Fruit fly (Drosophila melanogaster) whole organism, wandering third instar larva: ENCODE data around the gene bmm.

ENCODE experiments used
- CG32264 ChIP-seq: fragments of 200-800 bp; sonication (Bioruptor generic); optimal IDR thresholded peaks from 2 replicates; lab custom pipeline; 2016; ENCODE audit warnings: missing biosample characterization, missing genetic modification characterization
- CG9705 ChIP-seq: fragments of 200-800 bp; sonication (Bioruptor generic); optimal IDR thresholded peaks from 2 replicates; lab custom pipeline; 2018; ENCODE audit warnings: missing biosample characterization, mild to moderate bottlenecking, missing genetic modification characterization
- CrebA ChIP-seq: fragments of 200-800 bp; sonication (Bioruptor generic); optimal IDR thresholded peaks from 2 replicates; lab custom pipeline; 2016; ENCODE audit warnings: missing biosample characterization, mild to moderate bottlenecking, missing genetic modification characterization, borderline replicate concordance
- Dfd ChIP-seq: fragments of >200 bp; optimal IDR thresholded peaks from 2 replicates; lab custom pipeline; 2017; ENCODE audit warnings: missing biosample characterization, missing genetic modification characterization
- Dif ChIP-seq: fragments of 200-275, 200-300 bp; sonication (Bioruptor generic); optimal IDR thresholded peaks from 2 replicates; lab custom pipeline; 2018; ENCODE audit warnings: missing biosample characterization, missing genetic modification characterization; ENCODE audit not compliant: partially characterized antibody
- GATAd ChIP-seq: sonication (Bioruptor generic); optimal IDR thresholded peaks from 2 replicates; lab custom pipeline; 2016; ENCODE audit warnings: missing biosample characterization, missing genetic modification characterization
- HLH106 ChIP-seq: fragments of 200-800 bp; optimal IDR thresholded peaks from 3 replicates; lab custom pipeline; 2019; ENCODE audit warnings: missing biosample characterization, mild to moderate bottlenecking, missing genetic modification characterization, moderate library complexity
- Hnf4 ChIP-seq: fragments of 200-800 bp; sonication (Bioruptor generic); optimal IDR thresholded peaks from 2 replicates; lab custom pipeline; 2016; ENCODE audit warnings: missing biosample characterization, mild to moderate bottlenecking, missing genetic modification characterization
- Hr78 ChIP-seq: fragments of >200 bp; optimal IDR thresholded peaks from 2 replicates; lab custom pipeline; 2017; ENCODE audit warnings: missing biosample characterization, missing genetic modification characterization
- Hr83 ChIP-seq: fragments of 200-300 bp; sonication (Bioruptor generic); optimal IDR thresholded peaks from 2 replicates; lab custom pipeline; 2016; ENCODE audit warnings: missing biosample characterization, mild to moderate bottlenecking, missing genetic modification characterization, moderate library complexity; ENCODE audit not compliant: poor library complexity, severe bottlenecking
- Mio ChIP-seq: sonication (Bioruptor generic); optimal IDR thresholded peaks from 2 replicates; lab custom pipeline; 2016; ENCODE audit warnings: missing biosample characterization, missing genetic modification characterization
- Myc ChIP-seq: fragments of >200 bp; optimal IDR thresholded peaks from 2 replicates; lab custom pipeline; 2017
- N ChIP-seq: fragments of >200 bp; optimal IDR thresholded peaks from 2 replicates; lab custom pipeline; 2018; ENCODE audit warnings: missing biosample characterization, missing external identifiers, missing genetic modification characterization
- OdsH ChIP-seq: fragments of 200-800 bp; sonication (Bioruptor generic); optimal IDR thresholded peaks from 2 replicates; lab custom pipeline; 2016; ENCODE audit warnings: missing biosample characterization, mild to moderate bottlenecking, missing genetic modification characterization
- Rel ChIP-seq, 2 experiments: fragments of 200-800 bp; sonication (Bioruptor generic) in 1 of 2; optimal IDR thresholded peaks; 2 replicates in 1 of 2; 3 replicates in 1 of 2; lab custom pipeline; 2016 to 2019; ENCODE audit warnings: mild to moderate bottlenecking in 2 of 2, missing biosample characterization in 2 of 2, missing genetic modification characterization in 2 of 2, moderate library complexity in 1 of 2
- Sp1 ChIP-seq: fragments of 200-800 bp; sonication (Bioruptor generic); optimal IDR thresholded peaks from 3 replicates; lab custom pipeline; 2019; ENCODE audit warnings: missing biosample characterization, mild to moderate bottlenecking, missing genetic modification characterization, moderate library complexity
- Vsx2 ChIP-seq: fragments of 200-300, 225-300 bp; sonication (Bioruptor generic); optimal IDR thresholded peaks from 2 replicates; lab custom pipeline; 2018; ENCODE audit warnings: missing biosample characterization, missing genetic modification characterization; ENCODE audit not compliant: partially characterized antibody
- br ChIP-seq: fragments of 200-800 bp; sonication (Bioruptor generic); optimal IDR thresholded peaks from 2 replicates; lab custom pipeline; 2016; ENCODE audit warnings: missing biosample characterization, missing genetic modification characterization
- brk ChIP-seq: fragments of 200-800 bp; sonication (Bioruptor generic); optimal IDR thresholded peaks from 2 replicates; lab custom pipeline; 2016; ENCODE audit warnings: missing biosample characterization, mild to moderate bottlenecking, missing genetic modification characterization
- dl ChIP-seq, 2 experiments: fragments of 175-275, 200-275 bp in 1 of 2; fragments of 200-275 bp in 1 of 2; sonication (Bioruptor generic); optimal IDR thresholded peaks; lab custom pipeline; 2018; ENCODE audit warnings: mild to moderate bottlenecking in 2 of 2, missing biosample characterization in 2 of 2, missing genetic modification characterization in 2 of 2, moderate library complexity in 2 of 2; ENCODE audit not compliant: partially characterized antibody in 2 of 2, insufficient read depth in 1 of 2
- dmrt93B ChIP-seq: fragments of 200-800 bp; sonication (Bioruptor generic); optimal IDR thresholded peaks from 2 replicates; lab custom pipeline; 2018; ENCODE audit warnings: missing biosample characterization, mild to moderate bottlenecking, missing genetic modification characterization
- dsf ChIP-seq: sonication (Bioruptor generic); optimal IDR thresholded peaks from 2 replicates; lab custom pipeline; 2016; ENCODE audit warnings: missing biosample characterization, missing genetic modification characterization, borderline replicate concordance
- ey ChIP-seq: fragments of 200-800 bp; sonication (Bioruptor generic); optimal IDR thresholded peaks from 2 replicates; lab custom pipeline; 2016; ENCODE audit warnings: missing biosample characterization, missing genetic modification characterization
- foxo ChIP-seq, 2 experiments: fragments of 200-800 bp; sonication (Bioruptor generic); optimal IDR thresholded peaks; 2 replicates in 1 of 2; 3 replicates in 1 of 2; lab custom pipeline; 2016 to 2017; ENCODE audit warnings: missing biosample characterization in 2 of 2, missing genetic modification characterization in 2 of 2
- fru ChIP-seq: fragments of 200-800 bp; sonication (Bioruptor generic); optimal IDR thresholded peaks from 3 replicates; lab custom pipeline; 2016; ENCODE audit warnings: missing biosample characterization, mild to moderate bottlenecking, missing genetic modification characterization
- h ChIP-seq: fragments of 200-800 bp; sonication (Bioruptor generic); optimal IDR thresholded peaks from 3 replicates; lab custom pipeline; 2016; ENCODE audit warnings: missing biosample characterization, mild to moderate bottlenecking, missing genetic modification characterization
- jim ChIP-seq: fragments of 175-275, 200-325 bp; sonication (Bioruptor generic); optimal IDR thresholded peaks from 2 replicates; lab custom pipeline; 2016; ENCODE audit warnings: missing biosample characterization, mild to moderate bottlenecking, missing genetic modification characterization
- pan ChIP-seq: fragments of >200 bp; optimal IDR thresholded peaks from 2 replicates; lab custom pipeline; 2017
- psq ChIP-seq: fragments of 200-800 bp; sonication (Bioruptor generic); optimal IDR thresholded peaks from 3 replicates; lab custom pipeline; 2017; ENCODE audit warnings: missing biosample characterization, mild to moderate bottlenecking, missing genetic modification characterization, moderate library complexity
- rgr ChIP-seq: fragments of 200-800 bp; sonication (Bioruptor generic); optimal IDR thresholded peaks from 3 replicates; lab custom pipeline; 2016; ENCODE audit warnings: missing biosample characterization, mild to moderate bottlenecking, missing genetic modification characterization
- sage ChIP-seq: fragments of 200-800 bp; sonication (Bioruptor generic); optimal IDR thresholded peaks from 2 replicates; lab custom pipeline; 2016; ENCODE audit warnings: missing biosample characterization, mild to moderate bottlenecking, missing genetic modification characterization
- sv ChIP-seq: fragments of 200-800 bp; sonication (Bioruptor generic); optimal IDR thresholded peaks from 3 replicates; lab custom pipeline; 2016; ENCODE audit warnings: missing biosample characterization, missing genetic modification characterization
- tai ChIP-seq: sonication (Bioruptor generic); optimal IDR thresholded peaks from 2 replicates; lab custom pipeline; 2016; ENCODE audit warnings: missing biosample characterization, missing genetic modification characterization
- usp ChIP-seq: fragments of >200 bp; optimal IDR thresholded peaks from 2 replicates; lab custom pipeline; 2017; ENCODE audit warnings: missing biosample characterization, missing genetic modification characterization
- woc ChIP-seq: sonication (Bioruptor generic); optimal IDR thresholded peaks from 2 replicates; lab custom pipeline; 2016; ENCODE audit warnings: missing biosample characterization, mild to moderate bottlenecking, missing genetic modification characterization

Gene bmm

DNA sequence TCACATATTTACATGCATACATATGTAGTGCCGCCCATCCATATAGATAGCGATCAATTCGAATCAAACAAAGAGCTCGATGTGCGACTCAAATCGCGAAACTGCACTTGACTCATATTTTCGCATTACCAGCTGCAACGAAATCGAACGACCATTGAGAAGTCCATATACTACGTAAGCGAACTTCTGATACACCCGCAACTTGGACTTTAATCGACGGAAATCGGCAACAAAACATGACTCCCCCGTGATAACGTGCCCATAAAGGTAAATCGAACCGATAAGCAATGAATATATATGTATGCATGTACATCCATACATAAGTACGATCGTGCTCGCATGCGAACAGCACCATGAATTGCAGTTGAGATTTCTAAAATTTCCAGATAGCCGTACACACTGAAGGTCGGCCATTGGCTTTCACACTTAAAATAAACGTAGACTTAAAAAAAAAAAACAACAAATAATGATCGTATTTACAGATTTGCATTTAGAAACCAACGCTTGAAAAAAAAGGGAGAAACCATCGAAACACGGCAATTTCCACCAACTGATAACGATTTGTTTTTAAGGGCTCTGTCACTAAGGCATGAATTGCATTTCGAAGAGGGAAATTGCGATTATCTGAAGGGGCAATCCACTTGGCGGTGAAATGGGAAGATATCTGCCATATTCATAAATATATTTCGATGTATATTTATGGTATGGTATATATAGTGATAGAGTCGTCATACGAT, 3.4 kb downstream of the bmm start:
- TF ChIP-seq Hnf4 (GFP tag; lab: Kevin White, UChicago) = peak; percentile 71
- TF ChIP-seq psq (GFP tag; lab: Kevin White, UChicago) = no peak
- TF ChIP-seq Rel (GFP tag; optimal IDR thresholded peaks at IDR 0.05; lab: Kevin White, UChicago) = no peak
- TF ChIP-seq Rel (tag; optimal IDR thresholded peaks at IDR 0.05; lab: Kevin White, UChicago) = peak; percentile 29
- no peak for TF ChIP-seq br
- TF ChIP-seq usp (GFP tag; lab: Kevin White, UChicago) = no peak

DNA sequence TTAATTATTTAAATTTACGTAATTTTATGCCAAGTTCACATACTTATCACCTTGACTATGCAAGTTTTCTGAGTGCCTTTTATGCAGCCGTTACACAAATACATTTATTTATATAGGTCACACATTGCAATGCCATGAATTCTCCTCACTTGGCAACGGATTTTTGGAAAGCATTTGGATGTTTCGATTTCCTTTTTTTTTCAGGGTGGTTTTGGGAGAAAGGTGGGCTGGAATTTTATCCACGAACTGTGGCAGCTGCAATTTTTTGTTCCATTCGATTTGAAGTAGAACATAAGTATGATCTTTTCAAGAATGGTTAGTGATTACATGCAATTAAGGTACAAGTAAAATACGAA, 4.4 kb downstream of the bmm start:
- TF ChIP-seq rgr (no peak), CG32264 (GFP tag; lab: Kevin White, UChicago) (no peak), dsf (GFP tag; lab: Kevin White, UChicago) (no peak), N (no peak), Myc (lab: Kevin White, UChicago) (no peak), jim (GFP tag; lab: Kevin White, UChicago) (no peak), tai (GFP tag; lab: Kevin White, UChicago) (no peak), ey (GFP tag; lab: Kevin White, UChicago) (no peak), Hr83 (GFP tag; lab: Kevin White, UChicago) (no peak), usp (GFP tag; lab: Kevin White, UChicago) (no peak), Hr78 (GFP tag; lab: Kevin White, UChicago) (no peak), CrebA (GFP tag; lab: Kevin White, UChicago) (no peak), br (no peak), CG9705 (no peak), brk (GFP tag; lab: Kevin White, UChicago) (no peak)

DNA sequence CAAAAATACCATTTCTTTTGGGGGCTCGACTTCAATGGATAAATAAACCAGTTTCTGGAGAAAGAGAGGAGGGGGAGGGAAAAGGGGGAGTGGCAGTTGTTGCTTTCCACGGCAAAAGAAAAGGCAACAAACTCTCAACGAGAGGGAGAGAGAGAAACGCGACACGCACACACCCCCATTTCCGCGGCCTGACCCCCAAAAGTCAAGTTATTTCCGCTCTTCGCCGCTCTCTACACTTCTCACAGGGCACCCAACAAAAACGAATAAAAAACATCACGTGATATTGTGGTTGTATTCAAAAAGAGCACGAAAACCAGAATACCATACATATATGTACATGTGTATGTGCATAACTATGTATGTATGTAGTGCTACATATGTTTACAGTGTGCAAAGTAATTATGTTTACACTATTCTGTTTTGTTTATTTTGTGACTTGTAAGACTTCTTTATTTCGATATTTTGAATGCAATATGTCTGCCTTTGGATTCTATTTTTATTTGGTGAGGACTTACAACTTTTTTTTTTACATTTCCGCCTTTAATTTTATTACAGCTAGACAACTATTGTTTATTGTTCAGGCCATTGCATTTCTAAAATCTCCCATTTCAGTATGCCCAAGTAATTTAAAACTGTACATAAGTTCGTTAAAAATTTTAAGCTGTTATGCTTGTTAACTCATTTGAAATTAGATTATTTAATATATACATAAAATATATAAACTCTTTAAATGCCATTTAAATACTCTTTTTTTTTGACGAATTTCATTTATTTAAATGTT, 4.9 kb downstream of the bmm start:
- TF ChIP-seq foxo (GFP tag; optimal IDR thresholded peaks at IDR 0.05; lab: Kevin White, UChicago) = peak in 1 of 2 experiments; percentile 36
- TF ChIP-seq fru (GFP tag; lab: Kevin White, UChicago) = peak; percentile 7
- TF ChIP-seq Vsx2 = no peak
- TF ChIP-seq woc (GFP tag; lab: Kevin White, UChicago) = peak; percentile 55
- TF ChIP-seq rgr = no peak
- TF ChIP-seq Rel (GFP tag; optimal IDR thresholded peaks at IDR 0.05; lab: Kevin White, UChicago) = peak; percentile 58
- TF ChIP-seq Rel (tag; optimal IDR thresholded peaks at IDR 0.05; lab: Kevin White, UChicago) = peak; percentile 41
- TF ChIP-seq CG9705 = peak; percentile 19
- peak in 1 of 2 experiments; percentile 65 for TF ChIP-seq dl (GFP tag; optimal IDR thresholded peaks at IDR 0.05; lab: Kevin White, UChicago; ENCODE audit: insufficient read depth in 1 of 2, partially characterized antibody in 2 of 2)
- peak; percentile 61 for TF ChIP-seq Dif (GFP tag; lab: Kevin White, UChicago)
- no peak for TF ChIP-seq usp (GFP tag; lab: Kevin White, UChicago)
- TF ChIP-seq h = peak; percentile 14
- no peak for TF ChIP-seq GATAd
- TF ChIP-seq pan = no peak
- no peak for TF ChIP-seq HLH106
- peak; percentile 30 for TF ChIP-seq sv (GFP tag; lab: Kevin White, UChicago)
- no peak for TF ChIP-seq N
- peak; percentile 66 for TF ChIP-seq Hr83 (GFP tag; lab: Kevin White, UChicago)
- TF ChIP-seq Mio = no peak
- peak; percentile 63 for TF ChIP-seq psq (GFP tag; lab: Kevin White, UChicago)
- peak; percentile 20 for TF ChIP-seq OdsH (GFP tag; lab: Kevin White, UChicago)
- TF ChIP-seq Sp1 (GFP tag; lab: Kevin White, UChicago) = peak; percentile 65
- TF ChIP-seq Hnf4 (GFP tag; lab: Kevin White, UChicago) = peak; percentile 36
- peak; percentile 35 for TF ChIP-seq dmrt93B (GFP tag; lab: Kevin White, UChicago)
- TF ChIP-seq sage = no peak
- TF ChIP-seq Dfd (GFP tag; lab: Kevin White, UChicago) = no peak
